Fruit fly (Drosophila melanogaster) whole organism, embryonic: ENCODE results near the gene CG1896.

Experiments used
- ATbp ChIP-seq: fragments of 200-800 bp; sonication (Bioruptor generic); optimal IDR thresholded peaks from 2 replicates; lab custom pipeline; 2017; ENCODE audit warnings: missing biosample characterization, mild to moderate bottlenecking, missing genetic modification characterization, missing genetic modification reagents
- Antp ChIP-seq: fragments of 200-800 bp; sonication (Bioruptor generic); optimal IDR thresholded peaks from 3 replicates; lab custom pipeline; 2016; ENCODE audit warnings: missing biosample characterization, missing genetic modification characterization
- CG10959 ChIP-seq: fragments of 200-800 bp; sonication (Bioruptor generic); IDR thresholded peaks from 2 replicates; pipeline ENCODE4 v1.3.6; 2022; ENCODE audit warnings: missing biosample characterization, missing genetic modification characterization
- CG11723 ChIP-seq: fragments of 200-800 bp; sonication (Bioruptor generic); optimal IDR thresholded peaks from 2 replicates; lab custom pipeline; 2017; ENCODE audit warnings: missing biosample characterization, mild to moderate bottlenecking, missing genetic modification characterization
- CG14014 ChIP-seq: fragments of 200-800 bp; sonication (Bioruptor generic); IDR thresholded peaks from 2 replicates; pipeline ENCODE4 v1.3.6; 2022; ENCODE audit warnings: missing biosample characterization, missing genetic modification characterization
- CG15601 ChIP-seq: fragments of 200-800 bp; sonication (Bioruptor generic); optimal IDR thresholded peaks from 3 replicates; lab custom pipeline; 2019; ENCODE audit warnings: missing biosample characterization, mild to moderate bottlenecking, missing genetic modification characterization, moderate library complexity
- CG1603 ChIP-seq: fragments of 200-800 bp; sonication (Bioruptor generic); optimal IDR thresholded peaks from 2 replicates; lab custom pipeline; 2019; ENCODE audit warnings: missing biosample characterization, mild to moderate bottlenecking, missing genetic modification characterization, moderate library complexity
- CG18619 ChIP-seq: fragments of 200-800 bp; sonication (Bioruptor generic); optimal IDR thresholded peaks from 3 replicates; lab custom pipeline; 2017; ENCODE audit warnings: missing biosample characterization, mild to moderate bottlenecking, missing genetic modification characterization
- CG2202 ChIP-seq: fragments of 200-800 bp; sonication (Bioruptor generic); optimal IDR thresholded peaks from 2 replicates; lab custom pipeline; 2018; ENCODE audit warnings: missing biosample characterization, mild to moderate bottlenecking, missing genetic modification characterization
- CG2875 ChIP-seq: fragments of 200-800 bp; sonication (Bioruptor generic); optimal IDR thresholded peaks from 2 replicates; lab custom pipeline; 2017; ENCODE audit warnings: missing biosample characterization, mild to moderate bottlenecking, missing genetic modification characterization, missing genetic modification reagents
- CG3281 ChIP-seq: fragments of 200-800 bp; sonication (Bioruptor generic); optimal IDR thresholded peaks from 3 replicates; lab custom pipeline; 2017; ENCODE audit warnings: missing biosample characterization, mild to moderate bottlenecking, missing genetic modification characterization
- CG6175 ChIP-seq: fragments of 200-800 bp; sonication (Bioruptor generic); IDR thresholded peaks from 3 replicates; pipeline ENCODE4 v1.3.6; 2022; ENCODE audit warnings: missing biosample characterization, missing genetic modification characterization
- CG6254 ChIP-seq: fragments of 200-800 bp; sonication (Bioruptor generic); optimal IDR thresholded peaks from 3 replicates; lab custom pipeline; 2017; ENCODE audit warnings: mild to moderate bottlenecking, missing biosample characterization, missing genetic modification reagents, missing genetic modification characterization
- CG7357 ChIP-seq: fragments of 200-800 bp; sonication (Bioruptor generic); IDR thresholded peaks from 3 replicates; pipeline ENCODE4 v1.3.6; 2022; ENCODE audit warnings: missing biosample characterization, missing genetic modification characterization
- CG8924 ChIP-seq: fragments of 200-800 bp; optimal IDR thresholded peaks from 3 replicates; lab custom pipeline; 2019; ENCODE audit warnings: missing biosample characterization, mild to moderate bottlenecking, missing genetic modification characterization, moderate library complexity
- CG9876 ChIP-seq: fragments of 200-800 bp; sonication (Bioruptor generic); optimal IDR thresholded peaks from 2 replicates; lab custom pipeline; 2016; ENCODE audit warnings: missing biosample characterization, missing genetic modification characterization
- Dad ChIP-seq: fragments of 200-800 bp; sonication (Bioruptor generic); optimal IDR thresholded peaks from 3 replicates; lab custom pipeline; 2016; ENCODE audit warnings: missing biosample characterization, missing genetic modification characterization
- Dek ChIP-seq: fragments of 200-800 bp; sonication (Bioruptor generic); optimal IDR thresholded peaks from 3 replicates; lab custom pipeline; 2019; ENCODE audit warnings: missing biosample characterization, mild to moderate bottlenecking, missing genetic modification characterization, moderate library complexity
- Ets65A ChIP-seq: fragments of 200-800 bp; sonication (Bioruptor generic); peaks from one replicate; lab custom pipeline; 2016; ENCODE audit warnings: missing biosample characterization, missing genetic modification characterization
- HmgZ ChIP-seq: fragments of 200-800 bp; sonication (Bioruptor generic); optimal IDR thresholded peaks from 2 replicates; lab custom pipeline; 2018; ENCODE audit warnings: missing biosample characterization, mild to moderate bottlenecking, missing genetic modification characterization
- Lhr ChIP-seq: fragments of 200-800 bp; sonication (Bioruptor generic); optimal IDR thresholded peaks from 3 replicates; lab custom pipeline; 2017; ENCODE audit warnings: mild to moderate bottlenecking, missing biosample characterization, missing genetic modification reagents, missing genetic modification characterization
- MBD-R2 ChIP-seq: fragments of 200-800 bp; sonication (Bioruptor generic); IDR thresholded peaks from 2 replicates; pipeline ENCODE4 v1.3.6; 2022; ENCODE audit warnings: missing biosample characterization, missing genetic modification characterization
- Meics ChIP-seq: fragments of 200-800 bp; sonication (Bioruptor generic); optimal IDR thresholded peaks from 2 replicates; lab custom pipeline; 2017; ENCODE audit warnings: missing biosample characterization, mild to moderate bottlenecking, missing genetic modification characterization
- NC2β ChIP-seq: fragments of 200-800 bp; sonication (Bioruptor generic); optimal IDR thresholded peaks from 2 replicates; lab custom pipeline; 2016; ENCODE audit warnings: missing biosample characterization, missing genetic modification characterization
- Neu2 ChIP-seq: fragments of 200-800 bp; sonication (Bioruptor generic); optimal IDR thresholded peaks from 3 replicates; lab custom pipeline; 2016; ENCODE audit warnings: missing biosample characterization, missing genetic modification characterization, borderline replicate concordance
- Optix ChIP-seq: fragments of 200-800 bp; sonication (Bioruptor generic); IDR thresholded peaks from 3 replicates; pipeline ENCODE4 v1.3.6; 2022; ENCODE audit warnings: missing biosample characterization, missing genetic modification characterization
- Ravus ChIP-seq: fragments of 200-800 bp; sonication (Bioruptor generic); IDR thresholded peaks from 2 replicates; pipeline ENCODE4 v1.3.6; 2022; ENCODE audit warnings: missing biosample characterization, missing genetic modification characterization
- Scr ChIP-seq: fragments of 200-800 bp; sonication (Bioruptor generic); IDR thresholded peaks from 2 replicates; pipeline ENCODE4 v1.3.6; 2022; ENCODE audit warnings: missing biosample characterization, missing genetic modification characterization; ENCODE audit not compliant: partially characterized antibody
- Ssrp ChIP-seq: fragments of 200-800 bp; sonication (Bioruptor generic); optimal IDR thresholded peaks from 2 replicates; lab custom pipeline; 2018; ENCODE audit warnings: missing biosample characterization, mild to moderate bottlenecking, missing genetic modification characterization, moderate library complexity
- Xbp1 ChIP-seq: fragments of 200-800 bp; sonication (Bioruptor generic); optimal IDR thresholded peaks from 3 replicates; lab custom pipeline; 2016; ENCODE audit warnings: missing biosample characterization, mild to moderate bottlenecking, missing genetic modification characterization
- bbx ChIP-seq: fragments of 200-800 bp; sonication (Bioruptor generic); IDR thresholded peaks from 2 replicates; pipeline ENCODE4 v1.3.6; 2022; ENCODE audit warnings: missing biosample characterization, missing genetic modification characterization; ENCODE audit not compliant: partially characterized antibody
- chn ChIP-seq: fragments of 200-800 bp; sonication (Bioruptor generic); optimal IDR thresholded peaks from 2 replicates; lab custom pipeline; 2016; ENCODE audit warnings: missing biosample characterization, missing genetic modification characterization
- ci ChIP-seq: fragments of 200-800 bp; sonication (Bioruptor generic); IDR thresholded peaks from 3 replicates; pipeline ENCODE4 v1.3.6; 2022; ENCODE audit warnings: missing biosample characterization, missing genetic modification characterization
- disco-r ChIP-seq: fragments of 200-800 bp; sonication (Bioruptor generic); optimal IDR thresholded peaks from 2 replicates; lab custom pipeline; 2016; ENCODE audit warnings: missing biosample characterization, missing genetic modification characterization
- gem ChIP-seq: fragments of 200-800 bp; sonication (Bioruptor generic); optimal IDR thresholded peaks from 2 replicates; lab custom pipeline; 2019; ENCODE audit warnings: missing biosample characterization, mild to moderate bottlenecking, missing genetic modification characterization, moderate library complexity
- gfzf ChIP-seq: fragments of 200-800 bp; sonication (Bioruptor generic); optimal IDR thresholded peaks from 2 replicates; lab custom pipeline; 2016; ENCODE audit warnings: missing biosample characterization, mild to moderate bottlenecking, missing genetic modification characterization, moderate library complexity
- gt ChIP-seq: fragments of 200-800 bp; sonication (Bioruptor generic); IDR thresholded peaks from 2 replicates; pipeline ENCODE4 v1.3.6; 2022; ENCODE audit warnings: missing biosample characterization, missing genetic modification characterization
- insv ChIP-seq, 2 experiments: fragments of 200-800 bp; sonication (Bioruptor generic); optimal IDR thresholded peaks; 3 replicates each; lab custom pipeline; 2016 to 2018; ENCODE audit warnings: missing biosample characterization in 2 of 2, missing genetic modification characterization in 2 of 2
- jing ChIP-seq: fragments of 200-800 bp; sonication (Bioruptor generic); optimal IDR thresholded peaks from 2 replicates; lab custom pipeline; 2018; ENCODE audit warnings: missing biosample characterization, mild to moderate bottlenecking, missing genetic modification characterization
- nerfin-2 ChIP-seq: fragments of 200-800 bp; sonication (Bioruptor generic); IDR thresholded peaks from 2 replicates; pipeline ENCODE4 v1.3.6; 2022; ENCODE audit warnings: missing biosample characterization, missing genetic modification characterization; ENCODE audit not compliant: partially characterized antibody
- odd ChIP-seq: fragments of 200-800 bp; sonication (Bioruptor generic); optimal IDR thresholded peaks from 2 replicates; lab custom pipeline; 2017; ENCODE audit warnings: missing biosample characterization, mild to moderate bottlenecking, missing genetic modification characterization
- org-1 ChIP-seq: fragments of 200-800 bp; sonication (Bioruptor generic); optimal IDR thresholded peaks from 2 replicates; lab custom pipeline; 2017; ENCODE audit warnings: missing biosample characterization, missing genetic modification characterization
- phol ChIP-seq: fragments of 200-800 bp; sonication (Bioruptor generic); optimal IDR thresholded peaks from 3 replicates; lab custom pipeline; 2018; ENCODE audit warnings: missing biosample characterization, mild to moderate bottlenecking, missing genetic modification characterization, moderate library complexity
- prd ChIP-seq, 3 experiments: fragments of >200 bp in 2 of 3; fragments of 200-800 bp in 1 of 3; sonication (Bioruptor generic) in 1 of 3; optimal IDR thresholded peaks in 2 of 3; IDR thresholded peaks in 1 of 3; 2 replicates in 2 of 3; 3 replicates in 1 of 3; pipeline versions ENCODE4 v1.3.6 to Lab custom; 2017 to 2022; ENCODE audit warnings: missing biosample characterization in 1 of 3, missing genetic modification characterization in 1 of 3
- row ChIP-seq: fragments of 200-800 bp; sonication (Bioruptor generic); IDR thresholded peaks from 3 replicates; pipeline ENCODE4 v1.3.6; 2022; ENCODE audit warnings: missing biosample characterization, missing genetic modification characterization
- sisA ChIP-seq: fragments of 200-800 bp; sonication (Bioruptor generic); IDR thresholded peaks from 2 replicates; pipeline ENCODE4 v1.3.6; 2022; ENCODE audit warnings: missing biosample characterization, missing genetic modification characterization
- slbo ChIP-seq: fragments of 200-800 bp; sonication (Bioruptor generic); IDR thresholded peaks from 2 replicates; pipeline ENCODE4 v1.3.6; 2022; ENCODE audit warnings: missing biosample characterization, missing genetic modification characterization
- tio ChIP-seq: fragments of 200-800 bp; sonication (Bioruptor generic); optimal IDR thresholded peaks from 2 replicates; lab custom pipeline; 2017; ENCODE audit warnings: missing biosample characterization, missing genetic modification characterization, inconsistent platforms
- yki ChIP-seq: fragments of >200 bp; optimal IDR thresholded peaks from 3 replicates; lab custom pipeline; 2018
- zfh1 ChIP-seq: fragments of 200-800 bp; sonication (Bioruptor generic); IDR thresholded peaks from 3 replicates; pipeline ENCODE4 v1.3.6; 2022; ENCODE audit warnings: missing biosample characterization, missing genetic modification characterization

CG1896 gene

dm6 chr3R:31744044-31744652 lies at the start of gene CG1896 (continued):
- TF ChIP-seq yki (no peak), HmgZ (tag; lab: Kevin White, UChicago) (peak; percentile 15), CG14014 (GFP tag; lab: Robert Waterston, UW) (0 out of 2 replicates have a peak, but pooled peaks have one; percentile 13), CG2875 (GFP tag; lab: Kevin White, UChicago) (peak; percentile 0), CG18619 (GFP tag; lab: Kevin White, UChicago) (no peak), CG6254 (GFP tag; lab: Kevin White, UChicago) (peak; percentile 30), tio (no peak), jing (GFP tag; lab: Kevin White, UChicago) (no peak), slbo (GFP tag; lab: Robert Waterston, UW) (peak; percentile 57; the same call in 1 of the 2 replicates), Meics (GFP tag; lab: Kevin White, UChicago) (peak; percentile 45), CG10959 (no peak), Ssrp (tag; lab: Kevin White, UChicago) (peak; percentile 23), NC2β (GFP tag; lab: Kevin White, UChicago) (no peak), insv (GFP tag; optimal IDR thresholded peaks at IDR 0.05; lab: Kevin White, UChicago) (no peak), Optix (GFP tag; lab: Robert Waterston, UW) (peak; percentile 65; the same call in 2 of the 3 replicates), bbx (GFP tag; lab: Robert Waterston, UW) (0 out of 2 replicates have a peak, but pooled peaks have one; percentile 14), Lhr (GFP tag; lab: Kevin White, UChicago) (no peak), zfh1 (peak; percentile 71; the same call in 2 of the 3 replicates), Neu2 (GFP tag; lab: Kevin White, UChicago) (no peak), CG15601 (tag; lab: Kevin White, UChicago) (peak; percentile 32), CG3281 (peak; percentile 39), Dek (peak; percentile 6), CG6175 (GFP tag; lab: Robert Waterston, UW) (no peak), ATbp (GFP tag; lab: Kevin White, UChicago) (peak; percentile 6), MBD-R2 (GFP tag; lab: Robert Waterston, UW) (peak; percentile 76), CG9876 (no peak), CG11723 (GFP tag; lab: Kevin White, UChicago) (no peak), odd (no peak), gfzf (GFP tag; lab: Kevin White, UChicago) (no peak), nerfin-2 (GFP tag; lab: Robert Waterston, UW) (no peak), org-1 (GFP tag; lab: Kevin White, UChicago) (no peak), Ravus (no peak)

dm6 chr3R:31696664-31697063 lies 47.4 kb upstream of the CG1896 start:
- TF ChIP-seq Scr = no peak
- TF ChIP-seq Ssrp (tag; lab: Kevin White, UChicago) = peak; percentile 7
- TF ChIP-seq CG8924 (tag; lab: Kevin White, UChicago) = no peak
- peak; percentile 6 for TF ChIP-seq phol (tag; lab: Kevin White, UChicago)
- TF ChIP-seq ci = 0 out of 3 replicates have a peak, but pooled peaks have one; percentile 13
- no peak for TF ChIP-seq Dad (GFP tag; lab: Kevin White, UChicago)
- TF ChIP-seq CG1603 (tag; lab: Kevin White, UChicago) = peak; percentile 69
- TF ChIP-seq Xbp1 = peak; percentile 22
- no peak for TF ChIP-seq gt (GFP tag; lab: Robert Waterston, UW)
- TF ChIP-seq gem (tag; lab: Kevin White, UChicago) = peak; percentile 51
- TF ChIP-seq Ets65A = peak; percentile 54
- peak; percentile 33; the same call in 1 of the 2 replicates for TF ChIP-seq sisA (GFP tag; lab: Robert Waterston, UW)
- peak; percentile 18; the same call in 1 of the 3 replicates for TF ChIP-seq CG7357 (GFP tag; lab: Robert Waterston, UW)
- peak; percentile 28 for TF ChIP-seq Antp (GFP tag; lab: Kevin White, UChicago)
- peak; percentile 1 for TF ChIP-seq chn (GFP tag; lab: Kevin White, UChicago)
- peak; percentile 15 for TF ChIP-seq CG2202 (tag; lab: Kevin White, UChicago)
- TF ChIP-seq disco-r (GFP tag; lab: Kevin White, UChicago) = no peak
- peak; percentile 50; the same call in 2 of the 3 replicates for TF ChIP-seq row (GFP tag; lab: Robert Waterston, UW)
- TF ChIP-seq prd (optimal IDR thresholded peaks at IDR 0.05; lab: Kevin White, UChicago) = no peak
- peak; percentile 37; the same call in 1 of the 3 replicates for TF ChIP-seq prd (GFP tag; IDR thresholded peaks at IDR 0.05; lab: Robert Waterston, UW)
